Fruit fly (Drosophila melanogaster) whole organism: Measurements from ENCODE around the gene CG10064.

Source experiments
- CG8478 ChIP-seq: fragments of >200 bp; optimal IDR thresholded peaks from 2 replicates; lab custom pipeline; 2018; ENCODE audit warnings: inconsistent platforms
- EcR ChIP-seq, 2 experiments: fragments of >200 bp; optimal IDR thresholded peaks; 2 replicates each; lab custom pipeline; 2017; ENCODE audit warnings: missing biosample characterization in 2 of 2, missing genetic modification characterization in 2 of 2, missing genetic modification reagents in 2 of 2
- psq ChIP-seq: fragments of >200 bp; optimal IDR thresholded peaks from 2 replicates; lab custom pipeline; 2017

DNA sequence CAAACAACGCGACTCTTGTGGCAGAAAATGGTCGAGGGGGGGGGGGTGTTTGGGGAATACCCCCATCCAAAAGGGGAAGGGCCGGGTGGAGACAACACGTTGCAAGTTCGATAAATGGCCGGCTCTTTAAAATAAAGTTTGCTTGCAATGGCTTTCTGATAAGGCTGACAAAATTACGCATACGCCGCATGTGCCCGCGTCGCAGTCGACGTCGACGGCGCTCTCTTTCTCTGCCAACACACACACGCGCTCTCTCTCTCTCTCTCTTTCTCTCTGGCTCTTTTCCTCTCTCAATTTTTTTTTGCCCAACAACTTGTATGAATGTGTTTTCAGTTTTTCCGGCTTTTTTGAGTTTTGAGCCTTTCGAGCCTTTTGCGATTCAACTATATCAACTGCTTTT is 29.7 kb upstream of the CG10064 start:
- TF ChIP-seq EcR (GFP tag; optimal IDR thresholded peaks at IDR 0.05; lab: Kevin White, UChicago), result no peak
- no peak for TF ChIP-seq psq (lab: Kevin White, UChicago)
- TF ChIP-seq CG8478 (lab: Kevin White, UChicago), result no peak
